Fruit fly (Drosophila melanogaster) whole organism, pupa: ENCODE results near the gene MED18.

ENCODE experiments used
- CG12605 ChIP-seq: fragments of 200-800 bp; sonication (Bioruptor generic); IDR thresholded peaks from 2 replicates; pipeline ENCODE4 v1.3.6; 2022; ENCODE audit warnings: missing biosample characterization, missing genetic modification characterization
- CG32121 ChIP-seq: fragments of 200-800 bp; sonication (Bioruptor generic); IDR thresholded peaks from 2 replicates; pipeline ENCODE4 v1.3.6; 2022; ENCODE audit warnings: missing biosample characterization, missing genetic modification characterization
- CG34367 ChIP-seq: fragments of 200-800 bp; sonication (Bioruptor generic); optimal IDR thresholded peaks from 2 replicates; lab custom pipeline; 2018; ENCODE audit warnings: missing biosample characterization, mild to moderate bottlenecking, missing genetic modification characterization
- CG4496 ChIP-seq: fragments of 200-800 bp; sonication (Bioruptor generic); IDR thresholded peaks from 3 replicates; pipeline ENCODE4 v1.3.6; 2022; ENCODE audit warnings: missing biosample characterization, missing genetic modification characterization
- CG8301 ChIP-seq: fragments of 200-800 bp; sonication (Bioruptor generic); optimal IDR thresholded peaks from 2 replicates; lab custom pipeline; 2018; ENCODE audit warnings: missing biosample characterization, mild to moderate bottlenecking, missing genetic modification characterization
- D1 ChIP-seq: fragments of 200-800 bp; sonication (Bioruptor generic); optimal IDR thresholded peaks from 2 replicates; lab custom pipeline; 2018; ENCODE audit warnings: missing biosample characterization, mild to moderate bottlenecking, missing genetic modification characterization, moderate library complexity
- Pif1A ChIP-seq: fragments of 200-800 bp; sonication (Bioruptor generic); optimal IDR thresholded peaks from 3 replicates; lab custom pipeline; 2016; ENCODE audit warnings: missing biosample characterization, missing genetic modification characterization
- fd96Ca ChIP-seq: fragments of 200-800 bp; sonication (Bioruptor generic); IDR thresholded peaks from 3 replicates; pipeline ENCODE4 v1.3.6; 2022; ENCODE audit warnings: missing biosample characterization, missing genetic modification characterization
- rn ChIP-seq: fragments of 200-800 bp; sonication (Bioruptor generic); IDR thresholded peaks from 2 replicates; pipeline ENCODE4 v1.3.6; 2022; ENCODE audit warnings: missing biosample characterization, missing genetic modification characterization

DNA sequence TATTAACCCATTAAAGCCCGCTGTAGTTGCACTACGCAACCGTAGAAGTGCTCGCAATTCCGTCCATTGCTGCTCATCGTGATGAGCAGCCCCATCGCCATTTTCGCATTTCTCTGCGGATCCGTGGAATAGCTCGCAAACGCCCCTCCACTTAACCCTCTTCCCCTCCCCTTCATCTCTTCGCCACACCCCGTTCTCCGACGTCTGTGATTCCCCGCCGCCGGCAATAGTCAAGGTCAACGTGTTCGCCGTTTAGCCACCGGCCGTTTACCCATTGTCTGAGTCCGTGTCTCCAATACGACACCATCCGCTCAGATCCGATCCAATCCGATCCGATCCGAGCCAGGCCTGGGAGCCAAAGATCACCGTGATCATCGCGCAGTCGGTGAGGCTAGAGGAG is 19.3 kb upstream of the MED18 start:
- TF ChIP-seq CG12605 (GFP tag; lab: Robert Waterston, UW) (no peak), CG32121 (no peak), fd96Ca (GFP tag; lab: Robert Waterston, UW) (no peak), D1 (no peak), CG8301 (tag; lab: Kevin White, UChicago) (no peak), rn (GFP tag; lab: Robert Waterston, UW) (no peak), CG4496 (GFP tag; lab: Robert Waterston, UW) (no peak), CG34367 (no peak), Pif1A (GFP tag; lab: Kevin White, UChicago) (no peak)
